Fruit fly (Drosophila melanogaster): ENCODE measurements around the gene CrebA.

The CrebA gene

DNA sequence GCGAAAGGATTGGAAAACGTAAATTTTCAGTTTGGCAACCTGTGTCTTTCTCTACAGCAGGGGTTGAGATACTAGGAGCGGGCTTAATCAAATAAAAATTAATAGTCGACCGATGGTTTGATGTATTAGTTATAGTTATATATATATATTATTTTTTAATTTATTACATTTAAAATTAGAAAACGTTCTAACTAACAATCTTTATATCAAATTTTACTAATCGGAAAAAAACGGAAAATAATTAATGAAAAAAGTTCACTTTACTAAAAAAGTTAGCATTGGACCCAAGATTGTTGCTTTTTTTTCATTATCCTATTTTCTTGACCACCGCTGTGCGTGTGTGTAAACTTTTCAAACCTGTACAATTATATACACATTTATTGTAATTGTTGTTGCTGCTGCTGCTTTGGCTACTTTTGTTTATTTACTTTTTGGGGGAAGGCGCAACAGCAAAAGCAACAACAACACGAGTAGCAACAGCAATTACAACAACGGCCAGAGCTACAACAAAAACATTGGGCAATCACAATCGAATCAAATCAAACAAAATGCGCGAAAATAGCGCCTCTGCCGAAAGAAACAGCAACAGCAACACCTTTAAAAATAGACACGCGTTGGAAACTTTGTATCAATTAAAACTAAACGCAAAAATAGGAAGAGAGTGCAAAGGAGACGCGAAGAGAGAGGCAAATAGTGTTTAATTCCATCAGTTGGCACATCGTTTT, 57.5 kb downstream of the CrebA start (continued):
- no peak for TF ChIP-seq CG42726 (GFP tag; IDR thresholded peaks at IDR 0.05; ENCODE audit: partially characterized antibody)
- 0 out of 2 replicates have a peak, but pooled peaks have one; percentile 9 for TF ChIP-seq ttk (GFP tag; IDR thresholded peaks at IDR 0.05)
- no peak for TF ChIP-seq Bdp1 (GFP tag; optimal IDR thresholded peaks at IDR 0.05)
- TF ChIP-seq org-1 (GFP tag; optimal IDR thresholded peaks at IDR 0.05), result peak; percentile 15
- no peak for TF ChIP-seq CG1602 (GFP tag; optimal IDR thresholded peaks at IDR 0.05)
- TF ChIP-seq Opbp (GFP tag; IDR thresholded peaks at IDR 0.05; ENCODE audit: partially characterized antibody), result no peak
- no peak for TF ChIP-seq disco-r (GFP tag; optimal IDR thresholded peaks at IDR 0.05)
- TF ChIP-seq CG13287 (GFP tag; IDR thresholded peaks at IDR 0.05; ENCODE audit: partially characterized antibody), result no peak
- TF ChIP-seq CG3726 (GFP tag; IDR thresholded peaks at IDR 0.05), result no peak
- no peak for TF ChIP-seq zen (tag; optimal IDR thresholded peaks at IDR 0.05)
- TF ChIP-seq Dad (GFP tag; optimal IDR thresholded peaks at IDR 0.05), result no peak
- TF ChIP-seq CG8924 (tag; optimal IDR thresholded peaks at IDR 0.05), result peak; percentile 77
- no peak for TF ChIP-seq CG15073 (GFP tag; optimal IDR thresholded peaks at IDR 0.05)
- no peak for TF ChIP-seq CG11085 (GFP tag; IDR thresholded peaks at IDR 0.05)
- TF ChIP-seq ems (GFP tag; optimal IDR thresholded peaks at IDR 0.05), result no peak
- TF ChIP-seq Fer3 (tag; optimal IDR thresholded peaks at IDR 0.05), result peak; percentile 64
- TF ChIP-seq CG16779 (GFP tag; IDR thresholded peaks at IDR 0.05), result no peak
- peak; percentile 74 for TF ChIP-seq CG13296 (GFP tag; optimal IDR thresholded peaks at IDR 0.05)
- TF ChIP-seq lov (optimal IDR thresholded peaks at IDR 0.05), result no peak
- TF ChIP-seq lov (GFP tag; IDR thresholded peaks at IDR 0.05), result no peak
- TF ChIP-seq Dip2 (GFP tag; IDR thresholded peaks at IDR 0.05), result no peak
- TF ChIP-seq H15 (GFP tag; IDR thresholded peaks at IDR 0.05), result no peak
- TF ChIP-seq CG14860 (GFP tag; IDR thresholded peaks at IDR 0.05; ENCODE audit: partially characterized antibody), result no peak
- peak; percentile 45 for TF ChIP-seq CG6683 (GFP tag; optimal IDR thresholded peaks at IDR 0.05)
- peak; percentile 19 for TF ChIP-seq CG9817 (tag; optimal IDR thresholded peaks at IDR 0.05)
- no peak for TF ChIP-seq CG11560 (tag; IDR thresholded peaks at IDR 0.05)
- TF ChIP-seq CG8478 (optimal IDR thresholded peaks at IDR 0.05), result no peak
- no peak for TF ChIP-seq nerfin-2 (GFP tag; IDR thresholded peaks at IDR 0.05; ENCODE audit: partially characterized antibody)
- TF ChIP-seq insv (GFP tag; optimal IDR thresholded peaks at IDR 0.05), result no peak
- no peak for TF ChIP-seq Doc2 (GFP tag; IDR thresholded peaks at IDR 0.05)
- no peak for TF ChIP-seq sima (GFP tag; optimal IDR thresholded peaks at IDR 0.05)
- no peak for TF ChIP-seq toy (GFP tag; IDR thresholded peaks at IDR 0.05)
- TF ChIP-seq en (GFP tag; optimal IDR thresholded peaks at IDR 0.05), result no peak
- no peak for TF ChIP-seq Nf-YA (GFP tag; IDR thresholded peaks at IDR 0.05)
- no peak for TF ChIP-seq cas (GFP tag; IDR thresholded peaks at IDR 0.05)
- TF ChIP-seq gsb (GFP tag; IDR thresholded peaks at IDR 0.05), result no peak
- TF ChIP-seq pb (GFP tag; optimal IDR thresholded peaks at IDR 0.05), result no peak
- no peak for TF ChIP-seq sd (tag; optimal IDR thresholded peaks at IDR 0.05)
- TF ChIP-seq Trl (optimal IDR thresholded peaks at IDR 0.05), result no peak
- TF ChIP-seq Trl (GFP tag; optimal IDR thresholded peaks at IDR 0.05), result no peak
- no peak for TF ChIP-seq Sry-δ (GFP tag; optimal IDR thresholded peaks at IDR 0.05)
- no peak for TF ChIP-seq CG17568 (GFP tag; optimal IDR thresholded peaks at IDR 0.05)
- no peak for TF ChIP-seq crc (GFP tag; optimal IDR thresholded peaks at IDR 0.05)
- TF ChIP-seq vvl (GFP tag; IDR thresholded peaks at IDR 0.05), result 0 out of 2 replicates have a peak, but pooled peaks have one; percentile 36
- no peak; the same call in 1 of the 3 replicates for TF ChIP-seq B-H1 (GFP tag; IDR thresholded peaks at IDR 0.05)
- TF ChIP-seq CG11504 (tag; optimal IDR thresholded peaks at IDR 0.05), result peak; percentile 82
- TF ChIP-seq fu2 (GFP tag; optimal IDR thresholded peaks at IDR 0.05), result no peak
- no peak for TF ChIP-seq NC2α (GFP tag; optimal IDR thresholded peaks at IDR 0.05)
- peak; percentile 56 for TF ChIP-seq Asciz (GFP tag; optimal IDR thresholded peaks at IDR 0.05)
- no peak for TF ChIP-seq kni (GFP tag; optimal IDR thresholded peaks at IDR 0.05)
- TF ChIP-seq HLH54F (GFP tag; optimal IDR thresholded peaks at IDR 0.05), result peak; percentile 13
- no peak for TF ChIP-seq Camta (GFP tag; optimal IDR thresholded peaks at IDR 0.05)

All from whole organism, embryonic.